Fruit fly (Drosophila melanogaster) whole organism, adult: ENCODE data around the gene Vha36-3.

ENCODE experiments used
- CG11617 ChIP-seq: fragments of 200-800 bp; sonication (Bioruptor generic); optimal IDR thresholded peaks from 2 replicates; lab custom pipeline; 2017; ENCODE audit warnings: mild to moderate bottlenecking, missing biosample characterization, missing genetic modification reagents, missing genetic modification characterization
- CG14711 ChIP-seq: fragments of 200-800 bp; sonication (Bioruptor generic); optimal IDR thresholded peaks from 2 replicates; lab custom pipeline; 2018; ENCODE audit warnings: missing biosample characterization, mild to moderate bottlenecking, missing genetic modification characterization, moderate library complexity
- CG1620 ChIP-seq: fragments of 200-800 bp; sonication (Bioruptor generic); optimal IDR thresholded peaks from 2 replicates; lab custom pipeline; 2016; ENCODE audit warnings: missing biosample characterization, missing genetic modification characterization
- Clk ChIP-seq: fragments of 200-800 bp; sonication (Bioruptor generic); optimal IDR thresholded peaks from 2 replicates; lab custom pipeline; 2017; ENCODE audit warnings: missing biosample characterization, missing genetic modification characterization
- Hr96 ChIP-seq: fragments of 200-800 bp; sonication (Bioruptor generic); optimal IDR thresholded peaks from 2 replicates; lab custom pipeline; 2016; ENCODE audit warnings: missing biosample characterization, missing genetic modification characterization
- cic ChIP-seq: fragments of 200-800 bp; sonication (Bioruptor generic); optimal IDR thresholded peaks from 2 replicates; lab custom pipeline; 2017; ENCODE audit warnings: missing biosample characterization, mild to moderate bottlenecking, missing genetic modification characterization, moderate library complexity
- kay ChIP-seq: fragments of 200-800 bp; sonication (Bioruptor generic); peaks from one replicate; lab custom pipeline; 2016; ENCODE audit warnings: missing biosample characterization, missing genetic modification characterization, borderline replicate concordance
- ovo ChIP-seq: fragments of 200-800 bp; sonication (Bioruptor generic); optimal IDR thresholded peaks from 2 replicates; lab custom pipeline; 2016; ENCODE audit warnings: missing biosample characterization, missing genetic modification characterization
- pad ChIP-seq: fragments of 200-800 bp; sonication (Bioruptor generic); optimal IDR thresholded peaks from 3 replicates; lab custom pipeline; 2017; ENCODE audit warnings: missing biosample characterization, missing genetic modification characterization, mild to moderate bottlenecking, moderate library complexity, missing genetic modification reagents
- tj ChIP-seq: fragments of 200-800 bp; sonication (Bioruptor generic); optimal IDR thresholded peaks from 3 replicates; lab custom pipeline; 2017; ENCODE audit warnings: missing biosample characterization, mild to moderate bottlenecking, missing genetic modification characterization, moderate library complexity
- toe ChIP-seq: fragments of 200-800 bp; sonication (Bioruptor generic); optimal IDR thresholded peaks from 2 replicates; lab custom pipeline; 2016; ENCODE audit warnings: missing biosample characterization, missing genetic modification characterization

- TF ChIP-seq CG14711 (tag; lab: Kevin White, UChicago), result no peak
- TF ChIP-seq pad (GFP tag; lab: Kevin White, UChicago), result no peak
- TF ChIP-seq Clk, result no peak
- no peak for TF ChIP-seq tj (GFP tag; lab: Kevin White, UChicago)
- no peak for TF ChIP-seq ovo (GFP tag; lab: Kevin White, UChicago)
- no peak for TF ChIP-seq CG11617 (GFP tag; lab: Kevin White, UChicago)
- TF ChIP-seq toe, result no peak
- no peak for TF ChIP-seq CG1620
- no peak for TF ChIP-seq Hr96 (GFP tag; lab: Kevin White, UChicago)
- TF ChIP-seq kay (GFP tag; lab: Kevin White, UChicago), result no peak
- TF ChIP-seq cic (GFP tag; lab: Kevin White, UChicago), result no peak
These were observed 40.9 kb downstream of the Vha36-3 start for dm6 chrX:2539495-2539894.
